Worm (Caenorhabditis elegans): Measurements from ENCODE around the gene srg-34.

DNA sequence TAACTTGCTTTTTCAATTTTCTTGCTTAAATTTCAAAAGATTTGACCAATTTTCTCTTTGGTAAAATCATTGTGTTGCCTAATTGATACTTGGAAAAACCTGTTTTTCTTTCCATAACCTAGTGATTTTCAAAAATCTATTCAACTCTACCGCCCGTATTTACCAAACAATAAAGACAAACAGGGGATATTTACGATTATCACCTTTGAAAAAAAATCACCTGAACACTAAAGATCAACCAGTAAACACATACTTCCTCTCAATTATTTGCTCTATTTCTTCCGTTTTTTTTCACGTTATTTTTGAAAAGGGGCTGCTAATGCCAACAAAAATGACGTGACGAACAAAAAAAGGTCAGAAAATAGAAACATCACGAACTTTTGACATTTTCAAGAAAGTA is 3.7 kb downstream of the srg-34 start:
- TF ChIP-seq W03F9.2 (tag; optimal IDR thresholded peaks at IDR 0.05) (no peak), dao-5 (tag; optimal IDR thresholded peaks at IDR 0.05) (no peak), him-1 (tag; optimal IDR thresholded peaks at IDR 0.05) (no peak)

Data from whole organism, L4/young adult.